Fruit fly (Drosophila melanogaster) ovary, adult (tissue): Measurements from ENCODE around the gene Ir64a.

ENCODE experiments used
- CG17801 ChIP-seq: fragments of 200-800 bp; optimal IDR thresholded peaks from 2 replicates; lab custom pipeline; 2019; ENCODE audit warnings: missing biosample characterization, mild to moderate bottlenecking, missing genetic modification characterization, moderate library complexity; ENCODE audit not compliant: partially characterized antibody

The Ir64a gene

dm6 chr3L:5382721-5383120 lies at the start of gene Ir64a:
Gene Ir64a, minus strand, starts transcription at chr3L:5382821.
- no peak for TF ChIP-seq CG17801 (GFP tag; lab: Kevin White, UChicago)

dm6 chr3L:5423577-5424202 lies 41.1 kb upstream of the Ir64a start, which contains the start of gene DIP-delta:
Gene DIP-delta, plus strand, starts transcription at chr3L:5424109.
- TF ChIP-seq CG17801 (GFP tag; lab: Kevin White, UChicago), result no peak

dm6 chr3L:5385762-5386161 lies 3.1 kb upstream of the Ir64a start:
- no peak for TF ChIP-seq CG17801 (GFP tag; lab: Kevin White, UChicago)

dm6 chr3L:5372052-5372451 lies 10.6 kb downstream of the Ir64a start:
- TF ChIP-seq CG17801 (GFP tag; lab: Kevin White, UChicago), result no peak

dm6 chr3L:5367744-5368507 lies 14.7 kb downstream of the Ir64a start, which contains the start of gene Pfdn4:
Gene Pfdn4, minus strand, starts transcription at chr3L:5368008.
- no peak for TF ChIP-seq CG17801 (GFP tag; lab: Kevin White, UChicago)

- peak; percentile 19 for TF ChIP-seq CG17801 (GFP tag; lab: Kevin White, UChicago)
Measured at dm6 chr3L:5365880-5366507, 16.6 kb downstream of the Ir64a start, which contains the start of the genes Uev1A and Membrin. Gene Uev1A, minus strand, starts transcription at chr3L:5366225. Gene Membrin, plus strand, starts transcription at chr3L:5366455.

- peak; percentile 34 for TF ChIP-seq CG17801 (GFP tag; lab: Kevin White, UChicago)
Measured at dm6 chr3L:5365164-5365879, 17.3 kb downstream of the Ir64a start.

- TF ChIP-seq CG17801 (GFP tag; lab: Kevin White, UChicago), result peak; percentile 4
Measured at dm6 chr3L:5360039-5360988, 22.3 kb downstream of the Ir64a start, which contains the start of gene Cyt-c1. Gene Cyt-c1, plus strand, starts transcription at chr3L:5360211.

- no peak for TF ChIP-seq CG17801 (GFP tag; lab: Kevin White, UChicago)
Measured at dm6 chr3L:5359208-5360003, 23.2 kb downstream of the Ir64a start, which contains the start of gene Klp64D. Gene Klp64D, minus strand, starts transcription at chr3L:5359392.

dm6 chr3L:5356050-5356967 lies 26.3 kb downstream of the Ir64a start:
- peak; percentile 22 for TF ChIP-seq CG17801 (GFP tag; lab: Kevin White, UChicago)

- TF ChIP-seq CG17801 (GFP tag; lab: Kevin White, UChicago), result no peak
Measured at dm6 chr3L:5355823-5356049, 26.9 kb downstream of the Ir64a start, which contains the start of gene lama. Gene lama, minus strand, starts transcription at chr3L:5355923.
